Worm (Caenorhabditis elegans) whole organism, late embryonic: ENCODE data around the gene F37C12.21.

Source experiments
- ama-1 ChIP-seq: fragments of 150-350 bp; optimal IDR thresholded peaks from 2 replicates; lab custom pipeline; 2014
- ceh-31 ChIP-seq: sonication (generic microtip); optimal IDR thresholded peaks from 2 replicates; lab custom pipeline; 2016; ENCODE audit warnings: missing genetic modification characterization, missing compliant biosample characterization
- ceh-9 ChIP-seq: sonication (generic microtip); optimal IDR thresholded peaks from 2 replicates; lab custom pipeline; 2016; ENCODE audit warnings: mild to moderate bottlenecking, missing genetic modification characterization, inconsistent platforms, missing compliant biosample characterization
- ets-4 ChIP-seq: sonication (generic microtip); optimal IDR thresholded peaks from 2 replicates; lab custom pipeline; 2016; ENCODE audit warnings: missing genetic modification characterization, missing compliant biosample characterization
- fkh-10 ChIP-seq: fragments of 150-350 bp; optimal IDR thresholded peaks from 2 replicates; lab custom pipeline; 2014; ENCODE audit warnings: missing biosample characterization, missing genetic modification reagents, missing genetic modification characterization
- odd-2 ChIP-seq: sonication (generic microtip); optimal IDR thresholded peaks from 2 replicates; lab custom pipeline; 2017; ENCODE audit warnings: antibody characterized with exemption, mild to moderate bottlenecking, missing genetic modification characterization, missing compliant biosample characterization
- unc-42 ChIP-seq: sonication (generic microtip); optimal IDR thresholded peaks from 2 replicates; lab custom pipeline; 2016; ENCODE audit warnings: missing genotype, missing genetic modification characterization, missing compliant biosample characterization
- unc-86 ChIP-seq: sonication (generic microtip); optimal IDR thresholded peaks from 2 replicates; lab custom pipeline; 2016; ENCODE audit warnings: missing genetic modification characterization, missing compliant biosample characterization

DNA sequence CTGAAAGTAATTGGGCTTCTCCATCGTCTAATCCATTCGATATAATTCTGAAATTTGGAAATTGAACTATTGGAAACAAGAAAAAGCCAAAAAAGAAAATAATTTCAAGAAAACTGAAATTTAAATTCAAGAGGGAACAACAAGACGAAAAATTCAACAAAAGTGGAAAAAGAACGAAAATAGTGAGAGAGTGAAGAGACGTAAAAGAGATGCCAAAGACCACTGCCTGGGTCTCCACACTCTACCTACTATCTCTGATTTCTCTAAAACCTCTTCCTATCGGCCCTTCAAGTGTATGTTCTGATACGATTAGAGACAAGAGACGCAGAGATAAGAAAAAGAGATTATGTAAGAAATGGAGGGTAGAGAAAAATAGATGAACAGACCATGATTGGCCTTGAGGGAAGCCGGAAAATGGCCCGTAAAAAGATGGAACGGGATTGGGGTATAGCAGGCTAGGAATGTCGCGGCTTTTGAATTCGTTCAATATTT lies 34.4 kb upstream of the F37C12.21 start, which contains the start of gene ogt-1:
- TF ChIP-seq ceh-31 (tag; lab: Kevin White, UChicago) (peak; percentile 68), ama-1 (no peak), ets-4 (tag; lab: Kevin White, UChicago) (no peak), unc-86 (tag; lab: Kevin White, UChicago) (no peak), fkh-10 (GFP tag; lab: Kevin White, UChicago) (no peak), unc-42 (peak; percentile 66), odd-2 (tag; lab: Kevin White, UChicago) (no peak), ceh-9 (tag; lab: Kevin White, UChicago) (no peak)
